Worm (Caenorhabditis elegans) whole organism, young adult: Measurements from ENCODE around the gene sds-22.
A peak's percentile ranks its signal among the peaks of the same experiment; 100 is the strongest.

Experiments used
- B0019.2 ChIP-seq: fragments of 200-800 bp; sonication (Bioruptor generic); conservative IDR thresholded peaks from 2 replicates; pipeline ENCODE4 v1.3.6; 2022; ENCODE audit warnings: missing genetic modification reagents, missing genetic modification characterization, missing compliant biosample characterization
- B0261.1 ChIP-seq: sonication (generic microtip); optimal IDR thresholded peaks from 2 replicates; lab custom pipeline; 2016; ENCODE audit warnings: mild to moderate bottlenecking, missing genetic modification characterization, moderate library complexity, missing compliant biosample characterization
- D2030.7 ChIP-seq: fragments of 200-800 bp; sonication (Bioruptor generic); IDR thresholded peaks from 2 replicates; pipeline ENCODE4 v1.3.6; 2022; ENCODE audit warnings: missing genetic modification reagents, missing genetic modification characterization, missing compliant biosample characterization
- F33H1.4 ChIP-seq: fragments of 200-800 bp; sonication (Bioruptor generic); IDR thresholded peaks from 2 replicates; pipeline ENCODE4 v1.3.6; 2022; ENCODE audit warnings: missing genetic modification reagents, missing genetic modification characterization, missing compliant biosample characterization
- F49E8.2 ChIP-seq: sonication (generic microtip); optimal IDR thresholded peaks from 3 replicates; lab custom pipeline; 2017; ENCODE audit warnings: missing genetic modification characterization, mild to moderate bottlenecking, missing compliant biosample characterization, antibody characterized with exemption, moderate library complexity; ENCODE audit not compliant: insufficient read depth
- F55B11.4 ChIP-seq: sonication (generic microtip); optimal IDR thresholded peaks from 2 replicates; lab custom pipeline; 2016; ENCODE audit warnings: missing compliant biosample characterization, missing genetic modification characterization, borderline replicate concordance; ENCODE audit not compliant: insufficient read depth
- K12H6.12 ChIP-seq: fragments of 200-800 bp; sonication (Bioruptor generic); optimal IDR thresholded peaks from 2 replicates; lab custom pipeline; 2018; ENCODE audit warnings: mild to moderate bottlenecking, missing genetic modification characterization, missing compliant biosample characterization
- T07F8.4 ChIP-seq: sonication (generic microtip); optimal IDR thresholded peaks from 2 replicates; lab custom pipeline; 2016; ENCODE audit warnings: mild to moderate bottlenecking, missing genetic modification characterization, moderate library complexity, missing compliant biosample characterization
- T26A5.8 ChIP-seq: sonication (generic microtip); optimal IDR thresholded peaks from 2 replicates; lab custom pipeline; 2016; ENCODE audit warnings: missing genetic modification characterization, missing compliant biosample characterization
- Y53G8AR.9 ChIP-seq: fragments of 200-800 bp; sonication (Bioruptor generic); conservative IDR thresholded peaks from 2 replicates; pipeline ENCODE4 v1.3.6; 2022; ENCODE audit warnings: missing genetic modification reagents, missing genetic modification characterization, missing compliant biosample characterization
- Y95B8A.8 ChIP-seq: fragments of 200-800 bp; sonication (Bioruptor generic); IDR thresholded peaks from 2 replicates; pipeline ENCODE4 v1.3.6; 2022; ENCODE audit warnings: missing genetic modification reagents, missing genetic modification characterization, missing compliant biosample characterization
- athp-1 ChIP-seq: sonication (generic microtip); optimal IDR thresholded peaks from 2 replicates; lab custom pipeline; 2017; ENCODE audit warnings: mild to moderate bottlenecking, missing genetic modification characterization, missing compliant biosample characterization
- attf-3 ChIP-seq: fragments of 200-800 bp; sonication (Bioruptor generic); conservative IDR thresholded peaks from 2 replicates; pipeline ENCODE4 v1.3.6; 2022; ENCODE audit warnings: missing genetic modification reagents, missing genetic modification characterization, missing compliant biosample characterization
- attf-5 ChIP-seq: fragments of 200-800 bp; sonication (Bioruptor generic); optimal IDR thresholded peaks from 2 replicates; lab custom pipeline; 2018; ENCODE audit warnings: mild to moderate bottlenecking, missing genetic modification characterization, missing compliant biosample characterization
- cebp-1 ChIP-seq, 2 experiments: fragments of 200-800 bp in 1 of 2; sonication (Bioruptor generic) in 1 of 2; sonication (generic microtip) in 1 of 2; IDR thresholded peaks in 1 of 2; optimal IDR thresholded peaks in 1 of 2; 2 replicates each; pipeline versions ENCODE4 v1.3.6 to Lab custom; 2017 to 2022; ENCODE audit warnings: missing compliant biosample characterization in 2 of 2, missing genetic modification characterization in 2 of 2, mild to moderate bottlenecking in 1 of 2, missing genetic modification reagents in 1 of 2, moderate library complexity in 1 of 2
- ceh-100 ChIP-seq: fragments of 200-800 bp; sonication (Bioruptor generic); IDR thresholded peaks from 2 replicates; pipeline ENCODE4 v1.3.6; 2022; ENCODE audit warnings: missing genetic modification reagents, missing genetic modification characterization, missing compliant biosample characterization
- dpl-1 ChIP-seq: fragments of 150-350 bp; optimal IDR thresholded peaks from 2 replicates; lab custom pipeline; 2014; ENCODE audit warnings: missing biosample characterization, missing genetic modification reagents, missing genetic modification characterization
- efl-1 ChIP-seq: fragments of 150-350 bp; optimal IDR thresholded peaks from 2 replicates; lab custom pipeline; 2014; ENCODE audit warnings: missing biosample characterization, missing genetic modification reagents, missing genetic modification characterization
- ekl-4 ChIP-seq: fragments of 200-800 bp; sonication (Bioruptor generic); IDR thresholded peaks from 2 replicates; pipeline ENCODE4 v1.3.6; 2022; ENCODE audit warnings: missing genetic modification reagents, missing genetic modification characterization, missing compliant biosample characterization
- ets-4 ChIP-seq: fragments of 200-800 bp; sonication (Bioruptor generic); optimal IDR thresholded peaks from 2 replicates; lab custom pipeline; 2018; ENCODE audit warnings: mild to moderate bottlenecking, missing genetic modification characterization, missing compliant biosample characterization
- hmg-1.2 ChIP-seq: fragments of 200-800 bp; sonication (Bioruptor generic); IDR thresholded peaks from 2 replicates; pipeline ENCODE4 v1.3.6; 2022; ENCODE audit warnings: missing genetic modification reagents, missing genetic modification characterization, missing compliant biosample characterization
- hrde-1 ChIP-seq: sonication (generic microtip); optimal IDR thresholded peaks from 2 replicates; lab custom pipeline; 2016; ENCODE audit warnings: missing genetic modification characterization, mild to moderate bottlenecking, missing compliant biosample characterization, moderate library complexity, missing genotype, missing genetic modification reagents, borderline replicate concordance
- hsf-1 ChIP-seq: fragments of 200-800 bp; sonication (Bioruptor generic); IDR thresholded peaks from 2 replicates; pipeline ENCODE4 v1.3.6; 2022; ENCODE audit warnings: missing genetic modification reagents, missing genetic modification characterization, missing compliant biosample characterization
- lag-1 ChIP-seq: fragments of 200-800 bp; sonication (Bioruptor generic); IDR thresholded peaks from 2 replicates; pipeline ENCODE4 v1.3.6; 2022; ENCODE audit warnings: missing genetic modification reagents, missing genetic modification characterization, missing compliant biosample characterization
- lin-35 ChIP-seq, 3 experiments: fragments of 150-350 bp in 2 of 3; sonication (generic microtip) in 1 of 3; optimal IDR thresholded peaks; 2 replicates each; lab custom pipeline; 2014 to 2018; ENCODE audit warnings: missing biosample characterization in 3 of 3, missing genetic modification characterization in 3 of 3, missing genetic modification reagents in 3 of 3
- lsl-1 ChIP-seq: fragments of 200-800 bp; sonication (Bioruptor generic); optimal IDR thresholded peaks from 2 replicates; lab custom pipeline; 2018; ENCODE audit warnings: mild to moderate bottlenecking, missing genetic modification characterization, moderate library complexity, missing compliant biosample characterization
- lsy-27 ChIP-seq: sonication (generic microtip); optimal IDR thresholded peaks from 2 replicates; lab custom pipeline; 2017; ENCODE audit warnings: missing genetic modification characterization, mild to moderate bottlenecking, missing compliant biosample characterization, antibody characterized with exemption, missing genotype, borderline replicate concordance; ENCODE audit not compliant: insufficient read depth
- madf-3 ChIP-seq: fragments of 200-800 bp; sonication (Bioruptor generic); IDR thresholded peaks from 2 replicates; pipeline ENCODE4 v1.3.6; 2022; ENCODE audit warnings: missing genetic modification reagents, missing genetic modification characterization, missing compliant biosample characterization
- madf-6 ChIP-seq: fragments of 200-800 bp; sonication (Bioruptor generic); IDR thresholded peaks from 2 replicates; pipeline ENCODE4 v1.3.6; 2022; ENCODE audit warnings: missing genetic modification reagents, missing genetic modification characterization, missing compliant biosample characterization
- madf-8 ChIP-seq: fragments of 200-800 bp; sonication (Bioruptor generic); conservative IDR thresholded peaks from 2 replicates; pipeline ENCODE4 v1.3.6; 2022; ENCODE audit warnings: missing genetic modification reagents, missing genetic modification characterization, missing compliant biosample characterization
- mcd-1 ChIP-seq: fragments of 200-800 bp; sonication (Bioruptor generic); IDR thresholded peaks from 2 replicates; pipeline ENCODE4 v1.3.6; 2022; ENCODE audit warnings: missing genetic modification reagents, missing genetic modification characterization, missing compliant biosample characterization
- nhr-120 ChIP-seq: fragments of 200-800 bp; sonication (Bioruptor generic); IDR thresholded peaks from 2 replicates; pipeline ENCODE4 v1.3.6; 2022; ENCODE audit warnings: missing genetic modification characterization, missing compliant biosample characterization
- nhr-80 ChIP-seq: sonication (generic microtip); optimal IDR thresholded peaks from 2 replicates; lab custom pipeline; 2016; ENCODE audit warnings: missing genetic modification characterization, missing compliant biosample characterization
- rcor-1 ChIP-seq: fragments of 200-800 bp; sonication (Bioruptor generic); IDR thresholded peaks from 2 replicates; pipeline ENCODE4 v1.3.6; 2022; ENCODE audit warnings: missing genetic modification reagents, missing genetic modification characterization, missing compliant biosample characterization
- sdz-38 ChIP-seq: sonication (generic microtip); optimal IDR thresholded peaks from 2 replicates; lab custom pipeline; 2016; ENCODE audit warnings: missing genotype, missing genetic modification characterization, missing compliant biosample characterization
- snpc-1.3 ChIP-seq: sonication (generic microtip); optimal IDR thresholded peaks from 2 replicates; lab custom pipeline; 2017; ENCODE audit warnings: missing genetic modification characterization, mild to moderate bottlenecking, missing compliant biosample characterization, antibody characterized with exemption, moderate library complexity, missing genotype, missing genetic modification reagents; ENCODE audit not compliant: insufficient read depth
- snpc-4 ChIP-seq, 5 experiments: fragments of 150-350 bp in 1 of 5; sonication (generic microtip) in 4 of 5; optimal IDR thresholded peaks; 2 replicates each; lab custom pipeline; 2014 to 2018; ENCODE audit warnings: missing genetic modification characterization in 5 of 5, missing biosample characterization in 3 of 5, antibody characterized with exemption in 2 of 5, mild to moderate bottlenecking in 2 of 5, missing compliant biosample characterization in 2 of 5, missing genotype in 2 of 5, moderate library complexity in 2 of 5, missing genetic modification reagents in 1 of 5
- xnd-1 ChIP-seq: sonication (generic microtip); optimal IDR thresholded peaks from 2 replicates; lab custom pipeline; 2016; ENCODE audit warnings: missing genotype, missing genetic modification reagents, missing genetic modification characterization, missing compliant biosample characterization
- zim-3 ChIP-seq: sonication (generic microtip); optimal IDR thresholded peaks from 2 replicates; lab custom pipeline; 2017; ENCODE audit warnings: mild to moderate bottlenecking, missing genetic modification characterization, moderate library complexity, missing compliant biosample characterization
- ztf-18 ChIP-seq: sonication (generic microtip); optimal IDR thresholded peaks from 2 replicates; lab custom pipeline; 2016; ENCODE audit warnings: missing genotype, mild to moderate bottlenecking, missing genetic modification characterization, missing compliant biosample characterization
- ztf-25 ChIP-seq: fragments of 200-800 bp; sonication (Bioruptor generic); IDR thresholded peaks from 2 replicates; pipeline ENCODE4 v1.3.6; 2022; ENCODE audit warnings: missing genetic modification reagents, missing genetic modification characterization, missing compliant biosample characterization

sds-22 gene

DNA sequence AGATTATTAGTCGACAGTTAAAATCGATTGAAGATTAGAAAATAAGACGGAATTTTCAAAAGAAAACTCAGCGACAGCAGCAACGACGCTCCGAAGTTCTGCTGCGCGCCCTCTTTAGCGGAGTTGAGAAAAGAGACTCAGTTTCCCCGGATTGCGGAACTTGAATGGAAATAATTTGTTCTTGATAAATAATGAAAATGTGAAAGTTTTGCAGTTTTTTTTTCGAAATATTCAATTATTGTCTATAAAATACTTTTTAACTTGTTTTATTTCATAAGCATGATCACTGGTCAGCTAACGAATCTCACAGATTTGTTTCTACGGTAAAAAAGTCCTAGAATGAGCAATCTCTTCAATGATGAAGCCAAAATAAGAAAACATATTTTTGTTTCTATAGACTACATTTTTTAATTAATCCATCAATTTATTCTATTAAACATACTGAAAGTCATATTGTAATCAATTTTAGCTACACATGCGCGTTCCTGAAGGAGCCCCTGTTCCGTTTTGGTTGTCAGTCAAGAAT is 653 bp upstream of the sds-22 start, which contains the start of the genes cec-3 and T09A5.15:
cec-3 (minus strand) TSS at position 116 of the 526 bp plus-strand sequence.
T09A5.15 (plus strand) TSS at position 476 of the 526 bp plus-strand sequence.
- TF ChIP-seq athp-1 (tag; lab: Kevin White, UChicago) (no peak), nhr-120 (GFP tag; lab: Robert Waterston, UW) (no peak), ceh-100 (GFP tag; lab: Robert Waterston, UW) (peak; percentile 78), lag-1 (GFP tag; lab: Robert Waterston, UW) (no peak), K12H6.12 (tag; lab: Kevin White, UChicago) (peak; percentile 28), lsy-27 (tag; lab: Kevin White, UChicago) (no peak), F55B11.4 (no peak), attf-3 (peak; percentile 97), ekl-4 (no peak), attf-5 (GFP tag; lab: Kevin White, UChicago) (peak; percentile 1), T26A5.8 (no peak)

- TF ChIP-seq madf-3 (GFP tag; lab: Robert Waterston, UW) (0 out of 2 replicates have a peak, but pooled peaks have one; percentile 48), B0019.2 (GFP tag; lab: Robert Waterston, UW) (peak; percentile 41; the same call in 1 of the 2 replicates), F49E8.2 (tag; lab: Kevin White, UChicago) (peak; percentile 77), ztf-25 (no peak), lsl-1 (GFP tag; lab: Kevin White, UChicago) (peak; percentile 93), ekl-4 (peak; percentile 70), madf-6 (GFP tag; lab: Robert Waterston, UW) (peak; percentile 99), cebp-1 (GFP tag; IDR thresholded peaks at IDR 0.05; lab: Robert Waterston, UW) (no peak), cebp-1 (tag; optimal IDR thresholded peaks at IDR 0.05; lab: Kevin White, UChicago) (peak; percentile 13), dpl-1 (peak; percentile 80), attf-5 (GFP tag; lab: Kevin White, UChicago) (peak; percentile 55), Y95B8A.8 (GFP tag; lab: Robert Waterston, UW) (peak; percentile 69; the same call in 1 of the 2 replicates), T07F8.4 (no peak), lin-35 (GFP tag; optimal IDR thresholded peaks at IDR 0.05; lab: Kevin White, UChicago) (peak in 2 of 3 experiments; percentile 19 to 74), madf-8 (GFP tag; lab: Robert Waterston, UW) (peak; percentile 95), hrde-1 (tag; lab: Kevin White, UChicago) (peak; percentile 8), hmg-1.2 (GFP tag; lab: Robert Waterston, UW) (peak; percentile 67), ets-4 (GFP tag; lab: Kevin White, UChicago) (no peak), hsf-1 (GFP tag; lab: Robert Waterston, UW) (peak; percentile 78), sdz-38 (tag; lab: Kevin White, UChicago) (no peak), efl-1 (peak; percentile 96), lag-1 (GFP tag; lab: Robert Waterston, UW) (no peak), zim-3 (no peak), snpc-4 (GFP tag; optimal IDR thresholded peaks at IDR 0.05; lab: Kevin White, UChicago) (no peak), snpc-4 (tag; optimal IDR thresholded peaks at IDR 0.05; lab: Kevin White, UChicago) (peak in 2 of 4 experiments; percentile 14 to 43), xnd-1 (tag; lab: Kevin White, UChicago) (peak; percentile 95), Y53G8AR.9 (GFP tag; lab: Robert Waterston, UW) (peak; percentile 73; the same call in 1 of the 2 replicates), attf-3 (peak; percentile 70), rcor-1 (peak; percentile 74), ztf-18 (peak; percentile 1), snpc-1.3 (peak; percentile 62), F33H1.4 (GFP tag; lab: Robert Waterston, UW) (peak; percentile 91), B0261.1 (tag; lab: Kevin White, UChicago) (no peak), nhr-80 (tag; lab: Kevin White, UChicago) (no peak), mcd-1 (GFP tag; lab: Robert Waterston, UW) (peak; percentile 36; the same call in 1 of the 2 replicates), ceh-100 (GFP tag; lab: Robert Waterston, UW) (no peak), D2030.7 (GFP tag; lab: Robert Waterston, UW) (peak; percentile 91)
These were observed 2.2 kb downstream of the sds-22 start, which contains the start of gene lin-5 for ce11 chrII:7860221-7860928. Gene lin-5, plus strand, starts transcription at chrII:7860574.
